Fruit fly (Drosophila melanogaster) whole organism, pupa: ENCODE data around the gene CG2818.

ENCODE experiments used
- CG14655 ChIP-seq: fragments of 200-800 bp; sonication (Bioruptor generic); optimal IDR thresholded peaks from 3 replicates; lab custom pipeline; 2017; ENCODE audit warnings: mild to moderate bottlenecking, missing biosample characterization, missing genetic modification reagents, missing genetic modification characterization
- CG9948 ChIP-seq: fragments of 200-800 bp; sonication (Bioruptor generic); optimal IDR thresholded peaks from 2 replicates; lab custom pipeline; 2018; ENCODE audit warnings: missing biosample characterization, mild to moderate bottlenecking, missing genetic modification characterization, moderate library complexity
- EcR ChIP-seq: fragments of 200-800 bp; sonication (Bioruptor generic); optimal IDR thresholded peaks from 3 replicates; lab custom pipeline; 2019; ENCODE audit warnings: missing biosample characterization, missing genetic modification characterization, mild to moderate bottlenecking, moderate library complexity, missing genetic modification reagents
- rn ChIP-seq: fragments of 200-800 bp; sonication (Bioruptor generic); IDR thresholded peaks from 2 replicates; pipeline ENCODE4 v1.3.6; 2022; ENCODE audit warnings: missing biosample characterization, missing genetic modification characterization

dm6 chr2L:3669675-3670074 is 43.5 kb upstream of the CG2818 start, which contains the start of gene Sfp24Bb:
- no peak for TF ChIP-seq CG14655 (GFP tag; lab: Kevin White, UChicago)
- TF ChIP-seq rn (GFP tag; lab: Robert Waterston, UW) = no peak
- TF ChIP-seq CG9948 (tag; lab: Kevin White, UChicago) = no peak
- TF ChIP-seq EcR (GFP tag; lab: Kevin White, UChicago) = no peak
